Fruit fly (Drosophila melanogaster) whole organism, embryonic: ENCODE measurements around the gene Rab3GAP1.

Source experiments
- Awh ChIP-seq: fragments of 200-800 bp; sonication (Bioruptor generic); IDR thresholded peaks from 2 replicates; pipeline ENCODE4, ENCODE4 v1.3.6; 2022; ENCODE audit warnings: missing biosample characterization, missing genetic modification characterization
- CG10462 ChIP-seq: fragments of 200-800 bp; sonication (Bioruptor generic); optimal IDR thresholded peaks from 2 replicates; lab custom pipeline; 2016; ENCODE audit warnings: missing biosample characterization, missing genetic modification characterization
- CG10979 ChIP-seq: fragments of 200-800 bp; sonication (Bioruptor generic); optimal IDR thresholded peaks from 2 replicates; lab custom pipeline; 2018; ENCODE audit warnings: missing biosample characterization, mild to moderate bottlenecking, missing genetic modification characterization, moderate library complexity
- CG11723 ChIP-seq: fragments of 200-800 bp; sonication (Bioruptor generic); optimal IDR thresholded peaks from 2 replicates; lab custom pipeline; 2017; ENCODE audit warnings: missing biosample characterization, mild to moderate bottlenecking, missing genetic modification characterization
- CG12071 ChIP-seq: fragments of 200-800 bp; sonication (Bioruptor generic); optimal IDR thresholded peaks from 3 replicates; lab custom pipeline; 2018; ENCODE audit warnings: missing biosample characterization, mild to moderate bottlenecking, missing genetic modification characterization
- CG12104 ChIP-seq: fragments of 200-800 bp; sonication (Bioruptor generic); optimal IDR thresholded peaks from 3 replicates; lab custom pipeline; 2016; ENCODE audit warnings: missing biosample characterization, missing genetic modification characterization
- CG12391 ChIP-seq: fragments of 200-800 bp; sonication (Bioruptor generic); optimal IDR thresholded peaks from 3 replicates; lab custom pipeline; 2018; ENCODE audit warnings: missing biosample characterization, mild to moderate bottlenecking, missing genetic modification characterization, moderate library complexity
- CG12769 ChIP-seq: fragments of 200-800 bp; sonication (Bioruptor generic); optimal IDR thresholded peaks from 2 replicates; lab custom pipeline; 2019; ENCODE audit warnings: missing biosample characterization, mild to moderate bottlenecking, missing genetic modification characterization, moderate library complexity
- CG13123 ChIP-seq: fragments of 200-800 bp; sonication (Bioruptor generic); optimal IDR thresholded peaks from 2 replicates; lab custom pipeline; 2016; ENCODE audit warnings: missing biosample characterization, missing genetic modification characterization
- CG13296 ChIP-seq: fragments of 200-800 bp; sonication (Bioruptor generic); optimal IDR thresholded peaks from 3 replicates; lab custom pipeline; 2018; ENCODE audit warnings: missing biosample characterization, mild to moderate bottlenecking, missing genetic modification characterization
- CG17361 ChIP-seq: fragments of 200-800 bp; sonication (Bioruptor generic); IDR thresholded peaks from 3 replicates; pipeline ENCODE4 v1.3.6; 2022; ENCODE audit warnings: missing biosample characterization, missing genetic modification characterization
- CG17612 ChIP-seq: fragments of 200-800 bp; sonication (Bioruptor generic); IDR thresholded peaks from 2 replicates; pipeline ENCODE4 v1.3.6; 2022; ENCODE audit warnings: missing biosample characterization, missing genetic modification characterization
- CG18476 ChIP-seq: fragments of 200-800 bp; sonication (Bioruptor generic); optimal IDR thresholded peaks from 2 replicates; lab custom pipeline; 2016; ENCODE audit warnings: missing biosample characterization, mild to moderate bottlenecking, missing genetic modification characterization
- CG2712 ChIP-seq: fragments of 200-800 bp; optimal IDR thresholded peaks from 3 replicates; lab custom pipeline; 2019; ENCODE audit warnings: missing biosample characterization, mild to moderate bottlenecking, missing genetic modification characterization, moderate library complexity
- CG31388 ChIP-seq: fragments of 200-800 bp; sonication (Bioruptor generic); optimal IDR thresholded peaks from 2 replicates; lab custom pipeline; 2016; ENCODE audit warnings: missing biosample characterization, missing genetic modification characterization
- CG34422 ChIP-seq: fragments of 200-800 bp; sonication (Bioruptor generic); IDR thresholded peaks from 3 replicates; pipeline ENCODE4 v1.3.6; 2022; ENCODE audit warnings: missing biosample characterization, missing genetic modification characterization
- CG6791 ChIP-seq: fragments of 200-800 bp; sonication (Bioruptor generic); IDR thresholded peaks from 3 replicates; pipeline ENCODE4 v1.3.6; 2022; ENCODE audit warnings: missing biosample characterization, missing genetic modification characterization; ENCODE audit not compliant: partially characterized antibody
- CG9932 ChIP-seq: fragments of 200-800 bp; sonication (Bioruptor generic); IDR thresholded peaks from 2 replicates; pipeline ENCODE4 v1.3.6; 2022; ENCODE audit warnings: missing biosample characterization, missing genetic modification characterization
- Fer3 ChIP-seq: fragments of 200-800 bp; sonication (Bioruptor generic); optimal IDR thresholded peaks from 2 replicates; lab custom pipeline; 2018; ENCODE audit warnings: missing biosample characterization, mild to moderate bottlenecking, missing genetic modification characterization, moderate library complexity
- HLH3B ChIP-seq: fragments of 200-800 bp; sonication (Bioruptor generic); IDR thresholded peaks from 2 replicates; pipeline ENCODE4 v1.3.6; 2022; ENCODE audit warnings: missing biosample characterization, missing genetic modification characterization
- HLH54F ChIP-seq: fragments of 200-800 bp; sonication (Bioruptor generic); optimal IDR thresholded peaks from 3 replicates; lab custom pipeline; 2016; ENCODE audit warnings: missing biosample characterization, missing genetic modification characterization
- HLHmδ ChIP-seq: fragments of 200-800 bp; sonication (Bioruptor generic); optimal IDR thresholded peaks from 2 replicates; lab custom pipeline; 2018; ENCODE audit warnings: missing biosample characterization, mild to moderate bottlenecking, missing genetic modification characterization, moderate library complexity
- MBD-R2 ChIP-seq: fragments of 200-800 bp; sonication (Bioruptor generic); IDR thresholded peaks from 2 replicates; pipeline ENCODE4 v1.3.6; 2022; ENCODE audit warnings: missing biosample characterization, missing genetic modification characterization
- Pdp1 ChIP-seq, 2 experiments: fragments of 200-800 bp; sonication (Bioruptor generic); optimal IDR thresholded peaks; 3 replicates each; lab custom pipeline; 2016; ENCODE audit warnings: missing biosample characterization in 2 of 2, missing genetic modification characterization in 2 of 2, mild to moderate bottlenecking in 1 of 2, moderate library complexity in 1 of 2
- Ptx1 ChIP-seq: fragments of 200-800 bp; sonication (Bioruptor generic); IDR thresholded peaks from 2 replicates; pipeline ENCODE4 v1.3.6; 2022; ENCODE audit warnings: missing biosample characterization, missing genetic modification characterization
- Vsx1 ChIP-seq: fragments of 200-800 bp; sonication (Bioruptor generic); optimal IDR thresholded peaks from 2 replicates; lab custom pipeline; 2017; ENCODE audit warnings: missing biosample characterization, mild to moderate bottlenecking, missing genetic modification characterization, missing genetic modification reagents
- Xrp1 ChIP-seq: fragments of 200-800 bp; sonication (Bioruptor generic); IDR thresholded peaks from 2 replicates; pipeline ENCODE4 v1.3.6; 2022; ENCODE audit warnings: missing biosample characterization, missing genetic modification characterization
- bigmax ChIP-seq: fragments of 200-800 bp; sonication (Bioruptor generic); optimal IDR thresholded peaks from 2 replicates; lab custom pipeline; 2018; ENCODE audit warnings: missing biosample characterization, mild to moderate bottlenecking, missing genetic modification characterization
- cas ChIP-seq: fragments of 200-800 bp; sonication (Bioruptor generic); IDR thresholded peaks from 2 replicates; pipeline ENCODE4 v1.3.6; 2022; ENCODE audit warnings: missing biosample characterization, missing genetic modification characterization
- corto ChIP-seq: fragments of 200-800 bp; sonication (Bioruptor generic); optimal IDR thresholded peaks from 2 replicates; lab custom pipeline; 2016; ENCODE audit warnings: missing biosample characterization, mild to moderate bottlenecking, missing genetic modification characterization, moderate library complexity
- eyg ChIP-seq: fragments of 200-800 bp; sonication (Bioruptor generic); optimal IDR thresholded peaks from 3 replicates; lab custom pipeline; 2016; ENCODE audit warnings: missing biosample characterization, missing genetic modification characterization
- fd102C ChIP-seq: fragments of 200-800 bp; sonication (Bioruptor generic); optimal IDR thresholded peaks from 2 replicates; lab custom pipeline; 2018; ENCODE audit warnings: missing biosample characterization, mild to moderate bottlenecking, missing genetic modification characterization, moderate library complexity
- gem ChIP-seq: fragments of 200-800 bp; sonication (Bioruptor generic); optimal IDR thresholded peaks from 2 replicates; lab custom pipeline; 2019; ENCODE audit warnings: missing biosample characterization, mild to moderate bottlenecking, missing genetic modification characterization, moderate library complexity
- grau ChIP-seq: fragments of 200-800 bp; optimal IDR thresholded peaks from 3 replicates; lab custom pipeline; 2019; ENCODE audit warnings: missing biosample characterization, mild to moderate bottlenecking, missing genetic modification characterization, moderate library complexity
- gro ChIP-seq: fragments of 200-800 bp; sonication (Bioruptor generic); optimal IDR thresholded peaks from 2 replicates; lab custom pipeline; 2016; ENCODE audit warnings: missing biosample characterization, missing genetic modification characterization
- gsb ChIP-seq: fragments of 200-800 bp; sonication (Bioruptor generic); IDR thresholded peaks from 2 replicates; pipeline ENCODE4 v1.3.6; 2022; ENCODE audit warnings: missing biosample characterization, missing genetic modification characterization
- kah ChIP-seq: fragments of 200-800 bp; sonication (Bioruptor generic); optimal IDR thresholded peaks from 2 replicates; lab custom pipeline; 2018; ENCODE audit warnings: missing biosample characterization, mild to moderate bottlenecking, missing genetic modification characterization
- nerfin-1 ChIP-seq: fragments of 200-800 bp; sonication (Bioruptor generic); optimal IDR thresholded peaks from 3 replicates; lab custom pipeline; 2019; ENCODE audit warnings: missing biosample characterization, mild to moderate bottlenecking, missing genetic modification characterization, moderate library complexity
- otp ChIP-seq: fragments of 200-800 bp; sonication (Bioruptor generic); IDR thresholded peaks from 3 replicates; pipeline ENCODE4, ENCODE4 v1.3.6; 2022; ENCODE audit warnings: missing biosample characterization, missing genetic modification characterization
- p53 ChIP-seq: fragments of 200-800 bp; sonication (Bioruptor generic); optimal IDR thresholded peaks from 2 replicates; lab custom pipeline; 2016; ENCODE audit warnings: missing biosample characterization, missing genetic modification characterization
- phol ChIP-seq: fragments of 200-800 bp; sonication (Bioruptor generic); optimal IDR thresholded peaks from 3 replicates; lab custom pipeline; 2018; ENCODE audit warnings: missing biosample characterization, mild to moderate bottlenecking, missing genetic modification characterization, moderate library complexity
- pros ChIP-seq: fragments of 200-800 bp; sonication (Bioruptor generic); optimal IDR thresholded peaks from 3 replicates; lab custom pipeline; 2019; ENCODE audit warnings: missing biosample characterization, mild to moderate bottlenecking, missing genetic modification characterization, moderate library complexity
- salm ChIP-seq: fragments of 200-800 bp; sonication (Bioruptor generic); optimal IDR thresholded peaks from 2 replicates; lab custom pipeline; 2018; ENCODE audit warnings: missing biosample characterization, mild to moderate bottlenecking, missing genetic modification characterization
- slbo ChIP-seq: fragments of 200-800 bp; sonication (Bioruptor generic); IDR thresholded peaks from 2 replicates; pipeline ENCODE4 v1.3.6; 2022; ENCODE audit warnings: missing biosample characterization, missing genetic modification characterization
- stc ChIP-seq: fragments of 200-800 bp; sonication (Bioruptor generic); IDR thresholded peaks from 2 replicates; pipeline ENCODE4 v1.3.6; 2022; ENCODE audit warnings: missing biosample characterization, missing genetic modification characterization
- trem ChIP-seq: fragments of 200-800 bp; optimal IDR thresholded peaks from 3 replicates; lab custom pipeline; 2019; ENCODE audit warnings: missing biosample characterization, mild to moderate bottlenecking, missing genetic modification characterization, moderate library complexity
- vvl ChIP-seq: fragments of 200-800 bp; sonication (Bioruptor generic); IDR thresholded peaks from 2 replicates; pipeline ENCODE4 v1.3.6; 2022; ENCODE audit warnings: missing biosample characterization, missing genetic modification characterization
- zen2 ChIP-seq: fragments of 200-800 bp; sonication (Bioruptor generic); IDR thresholded peaks from 3 replicates; pipeline ENCODE4 v1.3.6; 2022; ENCODE audit warnings: missing biosample characterization, missing genetic modification characterization; ENCODE audit not compliant: partially characterized antibody

Rab3GAP1 gene

dm6 chr2L:1646499-1646898, 35.5 kb upstream of the Rab3GAP1 start (continued):
- TF ChIP-seq CG31388 (GFP tag; lab: Kevin White, UChicago), result no peak
- no peak for TF ChIP-seq CG13123 (GFP tag; lab: Kevin White, UChicago)
- peak; percentile 63; the same call in 1 of the 2 replicates for TF ChIP-seq Xrp1 (GFP tag; lab: Robert Waterston, UW)
- peak; percentile 51 for TF ChIP-seq Ptx1 (GFP tag; lab: Robert Waterston, UW)
- TF ChIP-seq otp, result no peak
- TF ChIP-seq CG12391 (tag; lab: Kevin White, UChicago), result peak; percentile 41
- no peak for TF ChIP-seq CG17612 (GFP tag; lab: Robert Waterston, UW)
- no peak for TF ChIP-seq corto
- TF ChIP-seq fd102C (GFP tag; lab: Kevin White, UChicago), result no peak
- TF ChIP-seq p53 (GFP tag; lab: Kevin White, UChicago), result no peak
- no peak for TF ChIP-seq salm (tag; lab: Kevin White, UChicago)
- peak; percentile 90 for TF ChIP-seq grau (tag; lab: Kevin White, UChicago)
- no peak for TF ChIP-seq zen2
- TF ChIP-seq MBD-R2, result no peak
- TF ChIP-seq CG11723 (GFP tag; lab: Kevin White, UChicago), result no peak
- no peak for TF ChIP-seq eyg (GFP tag; lab: Kevin White, UChicago)
- TF ChIP-seq stc (GFP tag; lab: Robert Waterston, UW), result peak; percentile 30; the same call in 1 of the 2 replicates
- no peak for TF ChIP-seq CG12769 (tag; lab: Kevin White, UChicago)
- TF ChIP-seq Vsx1, result no peak
- peak; percentile 57 for TF ChIP-seq phol (tag; lab: Kevin White, UChicago)
- no peak for TF ChIP-seq CG12104
- TF ChIP-seq gem (tag; lab: Kevin White, UChicago), result peak; percentile 58
- no peak for TF ChIP-seq CG12071
- TF ChIP-seq CG6791 (GFP tag; lab: Robert Waterston, UW), result no peak
- TF ChIP-seq CG13296 (GFP tag; lab: Kevin White, UChicago), result no peak
- TF ChIP-seq HLHmδ (GFP tag; lab: Kevin White, UChicago), result no peak
- TF ChIP-seq CG10462 (GFP tag; lab: Kevin White, UChicago), result no peak
- TF ChIP-seq cas (GFP tag; lab: Robert Waterston, UW), result no peak
- TF ChIP-seq bigmax, result no peak
- no peak for TF ChIP-seq CG9932 (GFP tag; lab: Robert Waterston, UW)
- peak; percentile 63 for TF ChIP-seq CG10979 (tag; lab: Kevin White, UChicago)
- no peak for TF ChIP-seq Fer3 (tag; lab: Kevin White, UChicago)
- TF ChIP-seq nerfin-1 (tag; lab: Kevin White, UChicago), result peak; percentile 23
- no peak for TF ChIP-seq CG34422 (GFP tag; lab: Robert Waterston, UW)
- TF ChIP-seq HLH54F, result no peak
- TF ChIP-seq HLH3B, result peak; percentile 42
- no peak for TF ChIP-seq vvl (GFP tag; lab: Robert Waterston, UW)
- TF ChIP-seq pros, result no peak
- TF ChIP-seq trem (tag; lab: Kevin White, UChicago), result peak; percentile 23
- TF ChIP-seq gro (GFP tag; lab: Kevin White, UChicago), result no peak

DNA sequence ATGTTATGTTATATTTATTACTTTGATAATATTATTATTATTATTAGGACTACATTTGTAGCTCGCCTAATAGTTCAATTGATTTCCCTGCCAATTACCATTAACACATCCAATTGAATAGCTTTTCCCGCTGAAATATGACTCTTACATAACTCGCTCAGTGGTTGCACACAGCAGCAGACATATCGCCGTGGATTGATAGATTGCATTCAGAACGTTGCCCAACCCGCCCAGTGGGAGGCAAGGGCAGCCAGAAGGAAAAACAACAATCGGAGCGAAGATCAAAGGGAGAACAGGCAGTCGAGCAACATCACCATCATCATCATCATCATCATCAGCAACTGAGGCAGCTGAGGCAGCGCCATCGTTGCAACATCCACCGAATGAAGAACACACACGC, 35.1 kb upstream of the Rab3GAP1 start:
- TF ChIP-seq slbo (GFP tag; lab: Robert Waterston, UW) (no peak), CG2712 (no peak), gem (tag; lab: Kevin White, UChicago) (no peak), Awh (GFP tag; lab: Robert Waterston, UW) (no peak), kah (GFP tag; lab: Kevin White, UChicago) (peak; percentile 78), CG17361 (GFP tag; lab: Robert Waterston, UW) (no peak), CG18476 (no peak), gsb (0 out of 2 replicates have a peak, but pooled peaks have one; percentile 11), Pdp1 (GFP tag; optimal IDR thresholded peaks at IDR 0.05; lab: Kevin White, UChicago) (peak in 1 of 2 experiments; percentile 58)
